Fruit fly (Drosophila melanogaster) S2 (cell line): ENCODE data around the gene CG43390.

Experiments
- CG8478 ChIP-seq: fragments of >200 bp; optimal IDR thresholded peaks from 2 replicates; lab custom pipeline; 2018
- CTCF ChIP-seq, 2 experiments: fragments of >200 bp; optimal IDR thresholded peaks; 2 replicates each; lab custom pipeline; 2018

- TF ChIP-seq CG8478 (lab: Kevin White, UChicago) (no peak), CTCF (optimal IDR thresholded peaks at IDR 0.05; lab: Kevin White, UChicago) (no peak)
These were observed 15.7 kb downstream of the CG43390 start, which contains the start of the genes CG46412 and CG33267 for dm6 chr3L:11563972-11564533.
